Fruit fly (Drosophila melanogaster) whole organism, embryonic: ENCODE data around the gene CG1764.
A peak's percentile ranks its signal among the peaks of the same experiment; 100 is the strongest.

Source experiments
- Asciz ChIP-seq: fragments of 200-800 bp; sonication (Bioruptor generic); optimal IDR thresholded peaks from 2 replicates; lab custom pipeline; 2017; ENCODE audit warnings: missing biosample characterization, mild to moderate bottlenecking, missing genetic modification characterization, missing genetic modification reagents
- Atf6 ChIP-seq: fragments of 200-800 bp; sonication (Bioruptor generic); IDR thresholded peaks from 2 replicates; pipeline ENCODE4 v1.3.6; 2022; ENCODE audit warnings: missing biosample characterization, missing genetic modification characterization
- Awh ChIP-seq: fragments of 200-800 bp; sonication (Bioruptor generic); IDR thresholded peaks from 2 replicates; pipeline ENCODE4, ENCODE4 v1.3.6; 2022; ENCODE audit warnings: missing biosample characterization, missing genetic modification characterization
- CG1024 ChIP-seq: fragments of 200-800 bp; sonication (Bioruptor generic); IDR thresholded peaks from 2 replicates; pipeline ENCODE4 v1.3.6; 2022; ENCODE audit warnings: missing biosample characterization, missing genetic modification characterization
- CG10274 ChIP-seq: fragments of 200-800 bp; sonication (Bioruptor generic); optimal IDR thresholded peaks from 3 replicates; lab custom pipeline; 2017; ENCODE audit warnings: missing biosample characterization, mild to moderate bottlenecking, missing genetic modification characterization
- CG11695 ChIP-seq: fragments of 200-800 bp; sonication (Bioruptor generic); IDR thresholded peaks from 3 replicates; pipeline ENCODE4 v1.3.6; 2022; ENCODE audit warnings: missing biosample characterization, missing genetic modification characterization
- CG12155 ChIP-seq: fragments of 200-800 bp; sonication (Bioruptor generic); optimal IDR thresholded peaks from 3 replicates; lab custom pipeline; 2016; ENCODE audit warnings: missing biosample characterization, missing genetic modification characterization
- CG12744 ChIP-seq: fragments of 200-800 bp; sonication (Bioruptor generic); optimal IDR thresholded peaks from 2 replicates; lab custom pipeline; 2016; ENCODE audit warnings: missing biosample characterization, missing genetic modification characterization
- CG12769 ChIP-seq: fragments of 200-800 bp; sonication (Bioruptor generic); optimal IDR thresholded peaks from 2 replicates; lab custom pipeline; 2019; ENCODE audit warnings: missing biosample characterization, mild to moderate bottlenecking, missing genetic modification characterization, moderate library complexity
- CG15514 ChIP-seq: fragments of 200-800 bp; sonication (Bioruptor generic); optimal IDR thresholded peaks from 3 replicates; lab custom pipeline; 2017; ENCODE audit warnings: missing biosample characterization, missing genetic modification characterization, mild to moderate bottlenecking, moderate library complexity, missing genetic modification reagents
- CG2199 ChIP-seq: fragments of 200-800 bp; sonication (Bioruptor generic); IDR thresholded peaks from 3 replicates; pipeline ENCODE4 v1.3.6; 2022; ENCODE audit warnings: missing biosample characterization, missing genetic modification characterization
- CG31365 ChIP-seq: fragments of 200-800 bp; sonication (Bioruptor generic); optimal IDR thresholded peaks from 2 replicates; lab custom pipeline; 2018; ENCODE audit warnings: missing biosample characterization, mild to moderate bottlenecking, missing genetic modification characterization
- CG6254 ChIP-seq: fragments of 200-800 bp; sonication (Bioruptor generic); optimal IDR thresholded peaks from 3 replicates; lab custom pipeline; 2017; ENCODE audit warnings: mild to moderate bottlenecking, missing biosample characterization, missing genetic modification reagents, missing genetic modification characterization
- CG6791 ChIP-seq: fragments of 200-800 bp; sonication (Bioruptor generic); IDR thresholded peaks from 3 replicates; pipeline ENCODE4 v1.3.6; 2022; ENCODE audit warnings: missing biosample characterization, missing genetic modification characterization; ENCODE audit not compliant: partially characterized antibody
- CG7556 ChIP-seq: fragments of 200-800 bp; sonication (Bioruptor generic); optimal IDR thresholded peaks from 2 replicates; lab custom pipeline; 2017; ENCODE audit warnings: missing biosample characterization, mild to moderate bottlenecking, missing genetic modification characterization
- CG7745 ChIP-seq: fragments of 200-800 bp; sonication (Bioruptor generic); optimal IDR thresholded peaks from 2 replicates; lab custom pipeline; 2018; ENCODE audit warnings: missing biosample characterization, mild to moderate bottlenecking, missing genetic modification characterization, moderate library complexity
- CG7839 ChIP-seq: fragments of 200-800 bp; sonication (Bioruptor generic); optimal IDR thresholded peaks from 3 replicates; lab custom pipeline; 2018; ENCODE audit warnings: missing biosample characterization, mild to moderate bottlenecking, missing genetic modification characterization, moderate library complexity
- CG8478 ChIP-seq: fragments of >200 bp; optimal IDR thresholded peaks from 2 replicates; lab custom pipeline; 2018
- CoRest ChIP-seq: fragments of 200-800 bp; sonication (Bioruptor generic); optimal IDR thresholded peaks from 3 replicates; lab custom pipeline; 2018; ENCODE audit warnings: missing biosample characterization, mild to moderate bottlenecking, missing genetic modification characterization, moderate library complexity
- E2f1 ChIP-seq: fragments of 200-800 bp; sonication (Bioruptor generic); IDR thresholded peaks from 2 replicates; pipeline ENCODE4 v1.3.6; 2022; ENCODE audit warnings: missing biosample characterization, missing genetic modification characterization
- E2f2 ChIP-seq: fragments of 200-800 bp; sonication (Bioruptor generic); IDR thresholded peaks from 2 replicates; pipeline ENCODE4 v1.3.6; 2022; ENCODE audit warnings: missing biosample characterization, missing genetic modification characterization
- Ets65A ChIP-seq: fragments of 200-800 bp; sonication (Bioruptor generic); peaks from one replicate; lab custom pipeline; 2016; ENCODE audit warnings: missing biosample characterization, missing genetic modification characterization
- H2.0 ChIP-seq: fragments of 200-800 bp; sonication (Bioruptor generic); IDR thresholded peaks from 2 replicates; pipeline ENCODE4 v1.3.6; 2022; ENCODE audit warnings: missing biosample characterization, missing genetic modification characterization
- HLH4C ChIP-seq: fragments of 200-800 bp; sonication (Bioruptor generic); IDR thresholded peaks from 3 replicates; pipeline ENCODE4 v1.3.6; 2022; ENCODE audit warnings: missing biosample characterization, missing genetic modification characterization; ENCODE audit not compliant: partially characterized antibody
- Mes4 ChIP-seq: fragments of 200-800 bp; sonication (Bioruptor generic); optimal IDR thresholded peaks from 2 replicates; lab custom pipeline; 2016; ENCODE audit warnings: missing biosample characterization, missing genetic modification characterization
- Sox100B ChIP-seq: fragments of 200-800 bp; sonication (Bioruptor generic); optimal IDR thresholded peaks from 3 replicates; lab custom pipeline; 2018; ENCODE audit warnings: missing biosample characterization, mild to moderate bottlenecking, missing genetic modification characterization
- Tbp ChIP-seq: fragments of >200 bp; optimal IDR thresholded peaks from 2 replicates; lab custom pipeline; 2018; ENCODE audit warnings: missing biosample characterization, missing genetic modification characterization
- aop ChIP-seq: fragments of 200-800 bp; sonication (Bioruptor generic); IDR thresholded peaks from 2 replicates; pipeline ENCODE4 v1.3.6; 2022; ENCODE audit warnings: missing biosample characterization, missing genetic modification characterization
- bab2 ChIP-seq: fragments of 200-800 bp; sonication (Bioruptor generic); optimal IDR thresholded peaks from 2 replicates; lab custom pipeline; 2016; ENCODE audit warnings: missing biosample characterization, missing genetic modification characterization
- bsh ChIP-seq, 2 experiments: fragments of 200-800 bp; sonication (Bioruptor generic); optimal IDR thresholded peaks; 2 replicates each; lab custom pipeline; 2017 to 2018; ENCODE audit warnings: mild to moderate bottlenecking in 2 of 2, missing biosample characterization in 2 of 2, missing genetic modification characterization in 2 of 2, moderate library complexity in 1 of 2
- cg ChIP-seq: fragments of 200-800 bp; sonication (Bioruptor generic); optimal IDR thresholded peaks from 3 replicates; lab custom pipeline; 2019; ENCODE audit warnings: missing biosample characterization, mild to moderate bottlenecking, missing genetic modification characterization, moderate library complexity
- corto ChIP-seq: fragments of 200-800 bp; sonication (Bioruptor generic); optimal IDR thresholded peaks from 2 replicates; lab custom pipeline; 2016; ENCODE audit warnings: missing biosample characterization, mild to moderate bottlenecking, missing genetic modification characterization, moderate library complexity
- dan ChIP-seq: fragments of 200-800 bp; sonication (Bioruptor generic); IDR thresholded peaks from 2 replicates; pipeline ENCODE4 v1.3.6; 2022; ENCODE audit warnings: missing biosample characterization, missing genetic modification characterization
- danr ChIP-seq: fragments of 200-800 bp; sonication (Bioruptor generic); IDR thresholded peaks from 2 replicates; pipeline ENCODE4 v1.3.6; 2022; ENCODE audit warnings: missing biosample characterization, missing genetic modification characterization
- fd64A ChIP-seq: fragments of 200-800 bp; sonication (Bioruptor generic); optimal IDR thresholded peaks from 3 replicates; lab custom pipeline; 2018; ENCODE audit warnings: missing biosample characterization, mild to moderate bottlenecking, missing genetic modification characterization
- grn ChIP-seq: fragments of 200-800 bp; sonication (Bioruptor generic); optimal IDR thresholded peaks from 3 replicates; lab custom pipeline; 2017; ENCODE audit warnings: missing biosample characterization, missing genetic modification characterization
- gt ChIP-seq: fragments of 200-800 bp; sonication (Bioruptor generic); IDR thresholded peaks from 2 replicates; pipeline ENCODE4 v1.3.6; 2022; ENCODE audit warnings: missing biosample characterization, missing genetic modification characterization
- hth ChIP-seq: fragments of >200 bp; optimal IDR thresholded peaks from 2 replicates; lab custom pipeline; 2017; ENCODE audit warnings: inconsistent platforms
- insv ChIP-seq, 2 experiments: fragments of 200-800 bp; sonication (Bioruptor generic); optimal IDR thresholded peaks; 3 replicates each; lab custom pipeline; 2016 to 2018; ENCODE audit warnings: missing biosample characterization in 2 of 2, missing genetic modification characterization in 2 of 2
- jigr1 ChIP-seq: fragments of 200-800 bp; sonication (Bioruptor generic); IDR thresholded peaks from 3 replicates; pipeline ENCODE4 v1.3.6; 2022; ENCODE audit warnings: missing biosample characterization, missing genetic modification characterization
- ken ChIP-seq: fragments of 200-800 bp; sonication (Bioruptor generic); IDR thresholded peaks from 3 replicates; pipeline ENCODE4 v1.3.6; 2022; ENCODE audit warnings: missing biosample characterization, missing genetic modification characterization
- klu ChIP-seq: fragments of 200-800 bp; sonication (Bioruptor generic); IDR thresholded peaks from 2 replicates; pipeline ENCODE4 v1.3.6; 2022; ENCODE audit warnings: missing biosample characterization, missing genetic modification characterization
- lola ChIP-seq, 3 experiments: fragments of >200 bp in 2 of 3; fragments of 200-800 bp in 1 of 3; sonication (Bioruptor generic) in 1 of 3; optimal IDR thresholded peaks; 2 replicates each; lab custom pipeline; 2017 to 2019; ENCODE audit warnings: missing biosample characterization in 3 of 3, missing genetic modification characterization in 3 of 3, mild to moderate bottlenecking in 1 of 3, moderate library complexity in 1 of 3
- mirr ChIP-seq: fragments of 200-800 bp; sonication (Bioruptor generic); optimal IDR thresholded peaks from 3 replicates; lab custom pipeline; 2018; ENCODE audit warnings: missing biosample characterization, mild to moderate bottlenecking, missing genetic modification characterization
- org-1 ChIP-seq: fragments of 200-800 bp; sonication (Bioruptor generic); optimal IDR thresholded peaks from 2 replicates; lab custom pipeline; 2017; ENCODE audit warnings: missing biosample characterization, missing genetic modification characterization
- pfk ChIP-seq: fragments of 200-800 bp; sonication (Bioruptor generic); optimal IDR thresholded peaks from 2 replicates; lab custom pipeline; 2018; ENCODE audit warnings: missing biosample characterization, mild to moderate bottlenecking, missing genetic modification characterization, moderate library complexity
- scrt ChIP-seq: fragments of 200-800 bp; sonication (Bioruptor generic); optimal IDR thresholded peaks from 2 replicates; lab custom pipeline; 2018; ENCODE audit warnings: missing biosample characterization, mild to moderate bottlenecking, missing genetic modification characterization, moderate library complexity
- sr ChIP-seq: fragments of 200-800 bp; sonication (Bioruptor generic); IDR thresholded peaks from 3 replicates; pipeline ENCODE4 v1.3.6; 2022; ENCODE audit warnings: missing biosample characterization, missing genetic modification characterization
- tna ChIP-seq: fragments of 200-800 bp; sonication (Bioruptor generic); IDR thresholded peaks from 2 replicates; pipeline ENCODE4 v1.3.6; 2022; ENCODE audit warnings: missing biosample characterization, missing genetic modification characterization; ENCODE audit not compliant: partially characterized antibody
- wdn ChIP-seq: fragments of 200-800 bp; sonication (Bioruptor generic); IDR thresholded peaks from 2 replicates; pipeline ENCODE4 v1.3.6; 2022; ENCODE audit warnings: missing biosample characterization, missing genetic modification characterization

CG1764 gene

dm6 chrX:13277580-13278467 is 24.4 kb downstream of the CG1764 start (continued):
- TF ChIP-seq sr (GFP tag; lab: Robert Waterston, UW) (0 out of 3 replicates have a peak, but pooled peaks have one; percentile 3), grn (GFP tag; lab: Kevin White, UChicago) (no peak), ken (GFP tag; lab: Robert Waterston, UW) (no peak), klu (GFP tag; lab: Robert Waterston, UW) (no peak), scrt (GFP tag; lab: Kevin White, UChicago) (peak; percentile 5), dan (GFP tag; lab: Robert Waterston, UW) (no peak), H2.0 (GFP tag; lab: Robert Waterston, UW) (no peak), Sox100B (no peak), insv (GFP tag; optimal IDR thresholded peaks at IDR 0.05; lab: Kevin White, UChicago) (peak in 1 of 2 experiments; percentile 25), E2f2 (no peak), CG6254 (GFP tag; lab: Kevin White, UChicago) (no peak), CG12744 (GFP tag; lab: Kevin White, UChicago) (no peak), CG12155 (no peak), lola (GFP tag; optimal IDR thresholded peaks at IDR 0.05; lab: Kevin White, UChicago) (no peak), cg (peak; percentile 68), CG12769 (tag; lab: Kevin White, UChicago) (no peak), aop (GFP tag; lab: Robert Waterston, UW) (no peak), tna (no peak), Ets65A (GFP tag; lab: Kevin White, UChicago) (peak; percentile 14), CoRest (tag; lab: Kevin White, UChicago) (no peak), wdn (GFP tag; lab: Robert Waterston, UW) (no peak), Asciz (GFP tag; lab: Kevin White, UChicago) (no peak), HLH4C (GFP tag; lab: Robert Waterston, UW) (no peak), Tbp (GFP tag; lab: Kevin White, UChicago) (no peak), bsh (GFP tag; optimal IDR thresholded peaks at IDR 0.05; lab: Kevin White, UChicago) (peak in 1 of 2 experiments; percentile 30), org-1 (GFP tag; lab: Kevin White, UChicago) (no peak), pfk (GFP tag; lab: Kevin White, UChicago) (no peak), CG10274 (GFP tag; lab: Kevin White, UChicago) (peak; percentile 81), E2f1 (GFP tag; lab: Robert Waterston, UW) (no peak), CG7839 (tag; lab: Kevin White, UChicago) (peak; percentile 5), CG6791 (GFP tag; lab: Robert Waterston, UW) (0 out of 3 replicates have a peak, but pooled peaks have one; percentile 30), CG7745 (no peak), gt (GFP tag; lab: Robert Waterston, UW) (no peak), CG15514 (no peak), danr (no peak), Mes4 (no peak), CG1024 (no peak), hth (lab: Kevin White, UChicago) (no peak), CG7556 (GFP tag; lab: Kevin White, UChicago) (no peak), CG2199 (GFP tag; lab: Robert Waterston, UW) (no peak), CG8478 (lab: Kevin White, UChicago) (no peak), jigr1 (GFP tag; lab: Robert Waterston, UW) (no peak), bab2 (peak; percentile 29), mirr (GFP tag; lab: Kevin White, UChicago) (no peak), Awh (GFP tag; lab: Robert Waterston, UW) (no peak), CG11695 (no peak), fd64A (no peak), Atf6 (no peak), CG31365 (tag; lab: Kevin White, UChicago) (peak; percentile 95), corto (GFP tag; lab: Kevin White, UChicago) (peak; percentile 13)
